Worm (Caenorhabditis elegans): Measurements from ENCODE around the gene T03G11.10.

ce11 chrX:5119246-5119645 is 51.7 kb downstream of the T03G11.10 start:
- TF ChIP-seq nhr-237 (tag; optimal IDR thresholded peaks at IDR 0.05): no peak
- no peak for TF ChIP-seq snpc-4 (tag; optimal IDR thresholded peaks at IDR 0.05)
- no peak for TF ChIP-seq ama-1 (optimal IDR thresholded peaks at IDR 0.05)
- no peak for TF ChIP-seq skn-1 (tag; optimal IDR thresholded peaks at IDR 0.05)
- no peak for TF ChIP-seq F49E8.2 (tag; optimal IDR thresholded peaks at IDR 0.05; ENCODE audit: borderline replicate concordance)
- TF ChIP-seq zfp-3 (GFP tag; conservative IDR thresholded peaks at IDR 0.05): no peak
- TF ChIP-seq nhr-10 (tag; optimal IDR thresholded peaks at IDR 0.05): no peak
- no peak for TF ChIP-seq nhr-76 (tag; optimal IDR thresholded peaks at IDR 0.05)
- no peak for TF ChIP-seq nhr-77 (tag; optimal IDR thresholded peaks at IDR 0.05)
- TF ChIP-seq lin-39 (tag; optimal IDR thresholded peaks at IDR 0.05): no peak
- TF ChIP-seq lsy-2 (tag; optimal IDR thresholded peaks at IDR 0.05): peak in 1 of 2 experiments; percentile 54
- TF ChIP-seq egl-27 (tag; optimal IDR thresholded peaks at IDR 0.05): no peak

All from whole organism, L4 larva.